Worm (Caenorhabditis elegans) whole organism, young adult: ENCODE results near the gene F15A8.1.

Experiments used
- F10E7.11 ChIP-seq: sonication (generic microtip); optimal IDR thresholded peaks from 2 replicates; lab custom pipeline; 2017; ENCODE audit warnings: mild to moderate bottlenecking, missing genetic modification characterization, moderate library complexity, missing compliant biosample characterization
- Y95B8A.8 ChIP-seq: fragments of 200-800 bp; sonication (Bioruptor generic); IDR thresholded peaks from 2 replicates; pipeline ENCODE4 v1.3.6; 2022; ENCODE audit warnings: missing genetic modification reagents, missing genetic modification characterization, missing compliant biosample characterization
- ceh-58 ChIP-seq: fragments of 200-800 bp; sonication (Bioruptor generic); IDR thresholded peaks from 2 replicates; pipeline ENCODE4 v1.3.6; 2022; ENCODE audit warnings: missing genetic modification characterization, missing compliant biosample characterization
- dox-1 ChIP-seq: fragments of 200-800 bp; sonication (Bioruptor generic); IDR thresholded peaks from 2 replicates; pipeline ENCODE4 v1.3.6; 2022; ENCODE audit warnings: missing genetic modification reagents, missing genetic modification characterization, missing compliant biosample characterization
- ets-4 ChIP-seq: fragments of 200-800 bp; sonication (Bioruptor generic); optimal IDR thresholded peaks from 2 replicates; lab custom pipeline; 2018; ENCODE audit warnings: mild to moderate bottlenecking, missing genetic modification characterization, missing compliant biosample characterization
- him-1 ChIP-seq: sonication (generic microtip); optimal IDR thresholded peaks from 2 replicates; lab custom pipeline; 2016; ENCODE audit warnings: missing genotype, missing genetic modification reagents, missing genetic modification characterization, missing compliant biosample characterization
- lir-1 ChIP-seq: fragments of 200-800 bp; sonication (Bioruptor generic); conservative IDR thresholded peaks from 2 replicates; pipeline ENCODE4 v1.3.6; 2022; ENCODE audit warnings: missing genetic modification reagents, missing genetic modification characterization, missing compliant biosample characterization
- mxl-1 ChIP-seq: sonication (generic microtip); optimal IDR thresholded peaks from 2 replicates; lab custom pipeline; 2016; ENCODE audit warnings: missing genetic modification characterization, missing compliant biosample characterization
- snpc-3.4 ChIP-seq: sonication (generic microtip); optimal IDR thresholded peaks from 2 replicates; lab custom pipeline; 2017; ENCODE audit warnings: missing genetic modification characterization, mild to moderate bottlenecking, missing compliant biosample characterization, antibody characterized with exemption, moderate library complexity, missing genotype, missing genetic modification reagents
- xnd-1 ChIP-seq: sonication (generic microtip); optimal IDR thresholded peaks from 2 replicates; lab custom pipeline; 2016; ENCODE audit warnings: missing genotype, missing genetic modification reagents, missing genetic modification characterization, missing compliant biosample characterization

DNA sequence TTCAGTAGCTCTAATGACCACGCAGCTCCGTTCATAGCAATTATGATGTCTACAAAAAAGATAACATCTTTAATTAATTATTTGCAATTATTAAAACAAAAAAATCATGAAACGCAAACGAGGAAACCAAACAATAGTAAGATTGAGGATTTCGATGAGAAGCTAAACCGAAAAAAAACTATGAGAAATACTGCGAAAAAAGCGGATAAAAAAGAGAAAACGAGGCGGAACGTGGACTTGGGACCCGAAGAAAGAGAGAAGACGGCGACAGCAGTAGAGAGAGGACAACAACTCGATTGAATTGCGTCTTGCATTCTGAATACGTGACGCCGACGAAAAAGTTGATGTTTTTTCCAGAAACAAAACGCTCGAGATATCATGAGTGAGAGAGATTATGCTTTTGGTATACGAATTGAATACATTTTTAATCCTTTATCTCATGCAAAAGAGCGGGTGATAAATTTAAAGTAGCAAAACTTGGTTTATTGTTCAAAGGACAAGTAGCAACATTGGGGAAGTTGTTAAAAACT is 48.1 kb downstream of the F15A8.1 start, which contains the start of gene ncr-1:
- TF ChIP-seq ceh-58 (GFP tag; lab: Robert Waterston, UW): no peak
- no peak for TF ChIP-seq lir-1 (GFP tag; lab: Robert Waterston, UW)
- no peak for TF ChIP-seq ets-4 (GFP tag; lab: Kevin White, UChicago)
- no peak for TF ChIP-seq xnd-1
- no peak for TF ChIP-seq mxl-1 (tag; lab: Kevin White, UChicago)
- TF ChIP-seq him-1: no peak
- no peak for TF ChIP-seq snpc-3.4 (tag; lab: Kevin White, UChicago)
- no peak for TF ChIP-seq F10E7.11 (tag; lab: Kevin White, UChicago)
- no peak for TF ChIP-seq Y95B8A.8 (GFP tag; lab: Robert Waterston, UW)
- no peak for TF ChIP-seq dox-1
